Fruit fly (Drosophila melanogaster) whole organism, embryonic: ENCODE data around the gene DIP2.

Source experiments
- CG10209 ChIP-seq: fragments of 200-800 bp; sonication (Bioruptor generic); optimal IDR thresholded peaks from 3 replicates; lab custom pipeline; 2017; ENCODE audit warnings: missing biosample characterization, mild to moderate bottlenecking, missing genetic modification characterization, missing genetic modification reagents
- CG10462 ChIP-seq: fragments of 200-800 bp; sonication (Bioruptor generic); optimal IDR thresholded peaks from 2 replicates; lab custom pipeline; 2016; ENCODE audit warnings: missing biosample characterization, missing genetic modification characterization
- CG10654 ChIP-seq: fragments of 200-800 bp; sonication (Bioruptor generic); optimal IDR thresholded peaks from 2 replicates; lab custom pipeline; 2016; ENCODE audit warnings: missing biosample characterization, missing genetic modification characterization
- CG10959 ChIP-seq: fragments of 200-800 bp; sonication (Bioruptor generic); IDR thresholded peaks from 2 replicates; pipeline ENCODE4 v1.3.6; 2022; ENCODE audit warnings: missing biosample characterization, missing genetic modification characterization
- CG11093 ChIP-seq: fragments of 200-800 bp; sonication (Bioruptor generic); IDR thresholded peaks from 3 replicates; pipeline ENCODE4 v1.3.6; 2022; ENCODE audit warnings: missing biosample characterization, missing genetic modification characterization
- CG11560 ChIP-seq: fragments of 200-800 bp; sonication (Bioruptor generic); IDR thresholded peaks from 3 replicates; pipeline ENCODE4 v1.3.6; 2022; ENCODE audit warnings: missing biosample characterization, missing genetic modification characterization
- CG11696 ChIP-seq: fragments of 200-800 bp; sonication (Bioruptor generic); IDR thresholded peaks from 2 replicates; pipeline ENCODE4 v1.3.6; 2022; ENCODE audit warnings: missing biosample characterization, missing genetic modification characterization
- CG12104 ChIP-seq: fragments of 200-800 bp; sonication (Bioruptor generic); optimal IDR thresholded peaks from 3 replicates; lab custom pipeline; 2016; ENCODE audit warnings: missing biosample characterization, missing genetic modification characterization
- CG14667 ChIP-seq: fragments of 200-800 bp; sonication (Bioruptor generic); IDR thresholded peaks from 2 replicates; pipeline ENCODE4 v1.3.6; 2022; ENCODE audit warnings: missing biosample characterization, missing genetic modification characterization
- CG1529 ChIP-seq: fragments of 200-800 bp; sonication (Bioruptor generic); optimal IDR thresholded peaks from 3 replicates; lab custom pipeline; 2018; ENCODE audit warnings: missing biosample characterization, missing genetic modification characterization
- CG15479 ChIP-seq: fragments of 200-800 bp; sonication (Bioruptor generic); optimal IDR thresholded peaks from 3 replicates; lab custom pipeline; 2019; ENCODE audit warnings: missing biosample characterization, mild to moderate bottlenecking, missing genetic modification characterization, moderate library complexity
- CG1647 ChIP-seq: fragments of 200-800 bp; sonication (Bioruptor generic); optimal IDR thresholded peaks from 3 replicates; lab custom pipeline; 2016; ENCODE audit warnings: missing biosample characterization, missing genetic modification characterization
- CG16813 ChIP-seq: fragments of 200-800 bp; sonication (Bioruptor generic); IDR thresholded peaks from 3 replicates; pipeline ENCODE4 v1.3.6; 2022; ENCODE audit warnings: missing biosample characterization, missing genetic modification characterization; ENCODE audit not compliant: partially characterized antibody
- CG17385 ChIP-seq: fragments of 200-800 bp; sonication (Bioruptor generic); optimal IDR thresholded peaks from 3 replicates; lab custom pipeline; 2018; ENCODE audit warnings: missing biosample characterization, mild to moderate bottlenecking, missing genetic modification characterization
- CG17568 ChIP-seq: fragments of 200-800 bp; sonication (Bioruptor generic); optimal IDR thresholded peaks from 2 replicates; lab custom pipeline; 2018; ENCODE audit warnings: missing biosample characterization, mild to moderate bottlenecking, missing genetic modification characterization, moderate library complexity
- CG18262 ChIP-seq: fragments of 200-800 bp; optimal IDR thresholded peaks from 3 replicates; lab custom pipeline; 2019; ENCODE audit warnings: missing biosample characterization, mild to moderate bottlenecking, missing genetic modification characterization, moderate library complexity
- CG2875 ChIP-seq: fragments of 200-800 bp; sonication (Bioruptor generic); optimal IDR thresholded peaks from 2 replicates; lab custom pipeline; 2017; ENCODE audit warnings: missing biosample characterization, mild to moderate bottlenecking, missing genetic modification characterization, missing genetic modification reagents
- CG2889 ChIP-seq: fragments of 200-800 bp; sonication (Bioruptor generic); IDR thresholded peaks from 3 replicates; pipeline ENCODE4 v1.3.6; 2022; ENCODE audit warnings: missing biosample characterization, missing genetic modification characterization
- CG30020 ChIP-seq: fragments of 200-800 bp; optimal IDR thresholded peaks from 2 replicates; lab custom pipeline; 2019; ENCODE audit warnings: missing biosample characterization, mild to moderate bottlenecking, missing genetic modification characterization, moderate library complexity
- CG30431 ChIP-seq: fragments of 200-800 bp; sonication (Bioruptor generic); optimal IDR thresholded peaks from 2 replicates; lab custom pipeline; 2017; ENCODE audit warnings: missing biosample characterization, missing genetic modification characterization
- CG34422 ChIP-seq: fragments of 200-800 bp; sonication (Bioruptor generic); IDR thresholded peaks from 3 replicates; pipeline ENCODE4 v1.3.6; 2022; ENCODE audit warnings: missing biosample characterization, missing genetic modification characterization
- CG3838 ChIP-seq: fragments of 200-800 bp; sonication (Bioruptor generic); optimal IDR thresholded peaks from 3 replicates; lab custom pipeline; 2016; ENCODE audit warnings: missing biosample characterization, missing genetic modification characterization
- CG6654 ChIP-seq: fragments of 200-800 bp; sonication (Bioruptor generic); optimal IDR thresholded peaks from 2 replicates; lab custom pipeline; 2017; ENCODE audit warnings: missing biosample characterization, mild to moderate bottlenecking, missing genetic modification characterization
- CG6765 ChIP-seq: fragments of 200-800 bp; sonication (Bioruptor generic); optimal IDR thresholded peaks from 3 replicates; lab custom pipeline; 2017; ENCODE audit warnings: missing biosample characterization, mild to moderate bottlenecking, missing genetic modification characterization
- CG6791 ChIP-seq: fragments of 200-800 bp; sonication (Bioruptor generic); IDR thresholded peaks from 3 replicates; pipeline ENCODE4 v1.3.6; 2022; ENCODE audit warnings: missing biosample characterization, missing genetic modification characterization; ENCODE audit not compliant: partially characterized antibody
- CkIIα-i1 ChIP-seq: fragments of 200-800 bp; sonication (Bioruptor generic); IDR thresholded peaks from 2 replicates; pipeline ENCODE4 v1.3.6; 2022; ENCODE audit warnings: missing biosample characterization, missing genetic modification characterization
- Dip2 ChIP-seq: fragments of 200-800 bp; sonication (Bioruptor generic); IDR thresholded peaks from 2 replicates; pipeline ENCODE4 v1.3.6; 2022; ENCODE audit warnings: missing biosample characterization, missing genetic modification characterization
- HLH4C ChIP-seq: fragments of 200-800 bp; sonication (Bioruptor generic); IDR thresholded peaks from 3 replicates; pipeline ENCODE4 v1.3.6; 2022; ENCODE audit warnings: missing biosample characterization, missing genetic modification characterization; ENCODE audit not compliant: partially characterized antibody
- HLH54F ChIP-seq: fragments of 200-800 bp; sonication (Bioruptor generic); optimal IDR thresholded peaks from 3 replicates; lab custom pipeline; 2016; ENCODE audit warnings: missing biosample characterization, missing genetic modification characterization
- Hmx ChIP-seq: fragments of 200-800 bp; sonication (Bioruptor generic); optimal IDR thresholded peaks from 2 replicates; lab custom pipeline; 2016; ENCODE audit warnings: missing biosample characterization, missing genetic modification characterization
- MESR4 ChIP-seq: fragments of 200-800 bp; sonication (Bioruptor generic); optimal IDR thresholded peaks from 2 replicates; lab custom pipeline; 2018; ENCODE audit warnings: missing biosample characterization, mild to moderate bottlenecking, missing genetic modification characterization, moderate library complexity
- Med ChIP-seq: fragments of 200-800 bp; sonication (Bioruptor generic); peaks from one replicate; lab custom pipeline; 2016; ENCODE audit warnings: missing biosample characterization, missing genetic modification characterization, mild to moderate bottlenecking, inconsistent platforms, moderate library complexity
- Nf-YC ChIP-seq: fragments of 200-800 bp; optimal IDR thresholded peaks from 3 replicates; lab custom pipeline; 2019; ENCODE audit warnings: missing biosample characterization, mild to moderate bottlenecking, missing genetic modification characterization, moderate library complexity
- Scr ChIP-seq: fragments of 200-800 bp; sonication (Bioruptor generic); IDR thresholded peaks from 2 replicates; pipeline ENCODE4 v1.3.6; 2022; ENCODE audit warnings: missing biosample characterization, missing genetic modification characterization; ENCODE audit not compliant: partially characterized antibody
- Sin3A ChIP-seq: fragments of >200 bp; optimal IDR thresholded peaks from 2 replicates; lab custom pipeline; 2018
- Six4 ChIP-seq: fragments of 200-800 bp; sonication (Bioruptor generic); optimal IDR thresholded peaks from 2 replicates; lab custom pipeline; 2016; ENCODE audit warnings: missing biosample characterization, missing genetic modification characterization
- YL-1 ChIP-seq: fragments of 200-800 bp; sonication (Bioruptor generic); optimal IDR thresholded peaks from 3 replicates; lab custom pipeline; 2017; ENCODE audit warnings: missing biosample characterization, mild to moderate bottlenecking, missing genetic modification characterization
- ac ChIP-seq: fragments of 200-800 bp; sonication (Bioruptor generic); optimal IDR thresholded peaks from 3 replicates; lab custom pipeline; 2017; ENCODE audit warnings: missing biosample characterization, mild to moderate bottlenecking, missing genetic modification characterization
- cas ChIP-seq: fragments of 200-800 bp; sonication (Bioruptor generic); IDR thresholded peaks from 2 replicates; pipeline ENCODE4 v1.3.6; 2022; ENCODE audit warnings: missing biosample characterization, missing genetic modification characterization
- cato ChIP-seq: fragments of 200-800 bp; sonication (Bioruptor generic); optimal IDR thresholded peaks from 2 replicates; lab custom pipeline; 2016; ENCODE audit warnings: missing biosample characterization, missing genetic modification characterization, borderline replicate concordance
- chif ChIP-seq, 2 experiments: fragments of 200-800 bp; sonication (Bioruptor generic); optimal IDR thresholded peaks; 3 replicates each; lab custom pipeline; 2016; ENCODE audit warnings: missing biosample characterization in 2 of 2, missing genetic modification characterization in 2 of 2
- chm ChIP-seq: fragments of 200-800 bp; sonication (Bioruptor generic); IDR thresholded peaks from 2 replicates; pipeline ENCODE4 v1.3.6; 2022; ENCODE audit warnings: missing biosample characterization, missing genetic modification characterization
- fd102C ChIP-seq: fragments of 200-800 bp; sonication (Bioruptor generic); optimal IDR thresholded peaks from 2 replicates; lab custom pipeline; 2018; ENCODE audit warnings: missing biosample characterization, mild to moderate bottlenecking, missing genetic modification characterization, moderate library complexity
- psq ChIP-seq: fragments of 200-800 bp; sonication (Bioruptor generic); optimal IDR thresholded peaks from 2 replicates; lab custom pipeline; 2017; ENCODE audit warnings: missing biosample characterization, missing genetic modification characterization
- pum ChIP-seq: fragments of 200-800 bp; sonication (Bioruptor generic); optimal IDR thresholded peaks from 2 replicates; lab custom pipeline; 2016; ENCODE audit warnings: missing biosample characterization, missing genetic modification characterization
- repo ChIP-seq: fragments of 200-800 bp; sonication (Bioruptor generic); optimal IDR thresholded peaks from 2 replicates; lab custom pipeline; 2016; ENCODE audit warnings: missing biosample characterization, missing genetic modification characterization
- ro ChIP-seq: fragments of 200-800 bp; sonication (Bioruptor generic); IDR thresholded peaks from 2 replicates; pipeline ENCODE4 v1.3.6; 2022; ENCODE audit warnings: missing biosample characterization, missing genetic modification characterization
- slbo ChIP-seq: fragments of 200-800 bp; sonication (Bioruptor generic); IDR thresholded peaks from 2 replicates; pipeline ENCODE4 v1.3.6; 2022; ENCODE audit warnings: missing biosample characterization, missing genetic modification characterization
- toy ChIP-seq: fragments of 200-800 bp; sonication (Bioruptor generic); IDR thresholded peaks from 2 replicates; pipeline ENCODE4 v1.3.6; 2022; ENCODE audit warnings: missing biosample characterization, missing genetic modification characterization
- unc-4 ChIP-seq: fragments of 200-800 bp; sonication (Bioruptor generic); IDR thresholded peaks from 2 replicates; pipeline ENCODE4 v1.3.6; 2022; ENCODE audit warnings: missing biosample characterization, missing genetic modification characterization; ENCODE audit not compliant: partially characterized antibody
- wek ChIP-seq: fragments of 200-800 bp; sonication (Bioruptor generic); optimal IDR thresholded peaks from 3 replicates; lab custom pipeline; 2018; ENCODE audit warnings: missing biosample characterization, mild to moderate bottlenecking, missing genetic modification characterization, moderate library complexity

DIP2 gene

dm6 chr3L:246644-247199 lies 11.0 kb downstream of the DIP2 start (continued):
- TF ChIP-seq MESR4, result peak; percentile 99
- TF ChIP-seq CG10959 (GFP tag; lab: Robert Waterston, UW), result no peak
- TF ChIP-seq fd102C, result no peak
- TF ChIP-seq CG6791, result peak; percentile 83
- 0 out of 3 replicates have a peak, but pooled peaks have one; percentile 17 for TF ChIP-seq CG11560 (tag; lab: Robert Waterston, UW)
- no peak for TF ChIP-seq CG17385 (GFP tag; lab: Kevin White, UChicago)
- TF ChIP-seq CG34422 (GFP tag; lab: Robert Waterston, UW), result 0 out of 3 replicates have a peak, but pooled peaks have one; percentile 21
- TF ChIP-seq CG15479 (GFP tag; lab: Kevin White, UChicago), result peak; percentile 76
- TF ChIP-seq slbo (GFP tag; lab: Robert Waterston, UW), result peak; percentile 69
- peak; percentile 42; the same call in 1 of the 2 replicates for TF ChIP-seq chm (GFP tag; lab: Robert Waterston, UW)
- TF ChIP-seq CG2875 (GFP tag; lab: Kevin White, UChicago), result peak; percentile 6
- TF ChIP-seq Sin3A, result peak; percentile 9
- TF ChIP-seq CG2889 (GFP tag; lab: Robert Waterston, UW), result no peak
- TF ChIP-seq repo, result peak; percentile 32
- TF ChIP-seq CG18262, result no peak
- no peak for TF ChIP-seq cato
- TF ChIP-seq CG11696 (GFP tag; lab: Robert Waterston, UW), result no peak
- no peak for TF ChIP-seq ro (GFP tag; lab: Robert Waterston, UW)
- peak; percentile 73 for TF ChIP-seq CG16813 (GFP tag; lab: Robert Waterston, UW)
- peak; percentile 64; the same call in 2 of the 3 replicates for TF ChIP-seq HLH4C
- peak; percentile 48 to 54 for TF ChIP-seq chif (GFP tag; optimal IDR thresholded peaks at IDR 0.05; lab: Kevin White, UChicago)
- no peak for TF ChIP-seq CG12104
- no peak for TF ChIP-seq CG30431 (GFP tag; lab: Kevin White, UChicago)
- TF ChIP-seq YL-1, result peak; percentile 91
- peak; percentile 36 for TF ChIP-seq HLH54F
- no peak for TF ChIP-seq toy
- TF ChIP-seq Hmx (GFP tag; lab: Kevin White, UChicago), result no peak
- TF ChIP-seq CG10209 (GFP tag; lab: Kevin White, UChicago), result peak; percentile 39
- TF ChIP-seq ac, result no peak
- TF ChIP-seq unc-4, result peak; percentile 54
- TF ChIP-seq psq, result no peak
- TF ChIP-seq CG17568 (GFP tag; lab: Kevin White, UChicago), result no peak
- no peak for TF ChIP-seq CG10462
- TF ChIP-seq Dip2 (GFP tag; lab: Robert Waterston, UW), result no peak
- TF ChIP-seq pum (GFP tag; lab: Kevin White, UChicago), result peak; percentile 19
- TF ChIP-seq Scr, result peak; percentile 61
- no peak for TF ChIP-seq CG3838 (GFP tag; lab: Kevin White, UChicago)
- no peak for TF ChIP-seq CG1647 (GFP tag; lab: Kevin White, UChicago)
- 0 out of 2 replicates have a peak, but pooled peaks have one; percentile 10 for TF ChIP-seq cas (GFP tag; lab: Robert Waterston, UW)
- no peak for TF ChIP-seq CkIIα-i1 (GFP tag; lab: Robert Waterston, UW)
- TF ChIP-seq CG6765, result no peak
- peak; percentile 31 for TF ChIP-seq CG10654 (GFP tag; lab: Kevin White, UChicago)
- TF ChIP-seq CG11093, result no peak
- no peak for TF ChIP-seq wek
- peak; percentile 100 for TF ChIP-seq Nf-YC (tag; lab: Kevin White, UChicago)
- TF ChIP-seq CG1529 (GFP tag; lab: Kevin White, UChicago), result no peak
- peak; percentile 94 for TF ChIP-seq Med
- TF ChIP-seq CG30020 (tag; lab: Kevin White, UChicago), result peak; percentile 73
- TF ChIP-seq CG14667, result no peak
- no peak for TF ChIP-seq Six4 (GFP tag; lab: Kevin White, UChicago)
- TF ChIP-seq CG6654 (GFP tag; lab: Kevin White, UChicago), result no peak
